Worm (Caenorhabditis elegans) whole organism, L2 larva: ENCODE data around the gene ZK1320.7.

Experiments
- C34F6.9 ChIP-seq: fragments of 150-350 bp; optimal IDR thresholded peaks from 2 replicates; lab custom pipeline; 2014; ENCODE audit warnings: missing biosample characterization, missing genetic modification characterization
- Y55F3AM.14 ChIP-seq: fragments of 200-800 bp; sonication (Bioruptor generic); optimal IDR thresholded peaks from 2 replicates; lab custom pipeline; 2018; ENCODE audit warnings: mild to moderate bottlenecking, missing genetic modification characterization, missing compliant biosample characterization
- ama-1 ChIP-seq: fragments of 150-350 bp; optimal IDR thresholded peaks from 2 replicates; lab custom pipeline; 2018; ENCODE audit warnings: inconsistent platforms
- ceh-82 ChIP-seq: fragments of 150-350 bp; optimal IDR thresholded peaks from 2 replicates; lab custom pipeline; 2014; ENCODE audit warnings: missing biosample characterization, missing genetic modification characterization
- elt-1 ChIP-seq: fragments of 150-350 bp; optimal IDR thresholded peaks from 2 replicates; lab custom pipeline; 2014; ENCODE audit warnings: missing biosample characterization, missing genetic modification characterization
- mab-5 ChIP-seq: fragments of 150-350 bp; optimal IDR thresholded peaks from 2 replicates; lab custom pipeline; 2014; ENCODE audit warnings: missing biosample characterization, missing genetic modification characterization
- nhr-11 ChIP-seq: fragments of 150-350 bp; optimal IDR thresholded peaks from 2 replicates; lab custom pipeline; 2014; ENCODE audit warnings: missing biosample characterization, missing genetic modification characterization
- nhr-237 ChIP-seq: fragments of 150-350 bp; optimal IDR thresholded peaks from 2 replicates; lab custom pipeline; 2014; ENCODE audit warnings: missing biosample characterization, missing genetic modification characterization
- nhr-25 ChIP-seq: fragments of 150-350 bp; sonication (generic microtip); optimal IDR thresholded peaks from 3 replicates; lab custom pipeline; 2014; ENCODE audit warnings: missing biosample characterization, missing genetic modification characterization
- snpc-4 ChIP-seq: fragments of 150-350 bp; optimal IDR thresholded peaks from 2 replicates; lab custom pipeline; 2014; ENCODE audit warnings: missing biosample characterization, missing genetic modification characterization
- unc-55 ChIP-seq: fragments of 150-350 bp; sonication (generic microtip); optimal IDR thresholded peaks from 3 replicates; lab custom pipeline; 2014; ENCODE audit warnings: missing biosample characterization, missing genetic modification reagents, missing genetic modification characterization
- ztf-11 ChIP-seq: sonication (generic microtip); optimal IDR thresholded peaks from 2 replicates; lab custom pipeline; 2017; ENCODE audit warnings: missing biosample characterization, missing genetic modification characterization

DNA sequence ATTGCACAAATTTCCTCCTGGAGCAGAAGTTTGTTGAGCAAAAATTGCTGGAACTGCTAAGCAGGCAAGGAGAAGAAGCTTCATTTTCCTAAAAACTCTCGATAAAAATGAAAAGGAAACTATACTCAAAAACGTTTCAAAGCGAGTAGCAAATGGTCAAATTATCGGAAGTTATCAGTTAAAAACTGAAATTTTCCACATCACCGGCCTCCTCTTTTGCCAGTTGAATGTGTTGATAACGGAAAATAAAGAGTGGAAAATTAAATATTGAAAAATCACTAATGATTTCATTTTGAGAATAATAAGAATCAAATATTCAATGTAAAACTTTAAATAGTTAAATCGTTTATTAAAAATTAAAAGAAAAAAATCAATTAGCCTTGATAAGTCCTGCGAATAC, 12.5 kb upstream of the ZK1320.7 start, which contains the start of gene ZK1320.2:
- TF ChIP-seq nhr-237 (tag; lab: Kevin White, UChicago) (no peak), snpc-4 (tag; lab: Kevin White, UChicago) (no peak), mab-5 (tag; lab: Kevin White, UChicago) (no peak), Y55F3AM.14 (no peak), elt-1 (tag; lab: Kevin White, UChicago) (no peak), nhr-25 (tag; lab: Kevin White, UChicago) (no peak), unc-55 (GFP tag; lab: Kevin White, UChicago) (no peak), ztf-11 (tag; lab: Kevin White, UChicago) (no peak), C34F6.9 (tag; lab: Kevin White, UChicago) (no peak), nhr-11 (tag; lab: Kevin White, UChicago) (no peak), ama-1 (no peak), ceh-82 (tag; lab: Kevin White, UChicago) (no peak)
